Fruit fly (Drosophila melanogaster) whole organism, adult: ENCODE results near the gene CG9961.

Source experiments
- CG1620 ChIP-seq: fragments of 200-800 bp; sonication (Bioruptor generic); optimal IDR thresholded peaks from 2 replicates; lab custom pipeline; 2016; ENCODE audit warnings: missing biosample characterization, missing genetic modification characterization
- CG33017 ChIP-seq: fragments of 200-800 bp; sonication (Bioruptor generic); optimal IDR thresholded peaks from 2 replicates; lab custom pipeline; 2018; ENCODE audit warnings: missing biosample characterization, mild to moderate bottlenecking, missing genetic modification characterization, moderate library complexity
- CG7045 ChIP-seq: fragments of 200-800 bp; sonication (Bioruptor generic); optimal IDR thresholded peaks from 2 replicates; lab custom pipeline; 2017; ENCODE audit warnings: missing biosample characterization, mild to moderate bottlenecking, missing genetic modification characterization
- Clk ChIP-seq: fragments of 200-800 bp; sonication (Bioruptor generic); optimal IDR thresholded peaks from 2 replicates; lab custom pipeline; 2017; ENCODE audit warnings: missing biosample characterization, missing genetic modification characterization
- Crg-1 ChIP-seq: fragments of 200-800 bp; sonication (Bioruptor generic); optimal IDR thresholded peaks from 2 replicates; lab custom pipeline; 2016; ENCODE audit warnings: missing biosample characterization, missing genetic modification characterization
- Hr96 ChIP-seq: fragments of 200-800 bp; sonication (Bioruptor generic); optimal IDR thresholded peaks from 2 replicates; lab custom pipeline; 2016; ENCODE audit warnings: missing biosample characterization, missing genetic modification characterization
- Mnt ChIP-seq: fragments of 200-800 bp; sonication (Bioruptor generic); optimal IDR thresholded peaks from 2 replicates; lab custom pipeline; 2016; ENCODE audit warnings: missing biosample characterization, mild to moderate bottlenecking, missing genetic modification characterization
- bab1 ChIP-seq: fragments of 200-800 bp; sonication (Bioruptor generic); optimal IDR thresholded peaks from 3 replicates; lab custom pipeline; 2019; ENCODE audit warnings: missing biosample characterization, mild to moderate bottlenecking, missing genetic modification characterization, moderate library complexity
- cic ChIP-seq: fragments of 200-800 bp; sonication (Bioruptor generic); optimal IDR thresholded peaks from 2 replicates; lab custom pipeline; 2017; ENCODE audit warnings: missing biosample characterization, mild to moderate bottlenecking, missing genetic modification characterization, moderate library complexity
- pad ChIP-seq: fragments of 200-800 bp; sonication (Bioruptor generic); optimal IDR thresholded peaks from 3 replicates; lab custom pipeline; 2017; ENCODE audit warnings: missing biosample characterization, missing genetic modification characterization, mild to moderate bottlenecking, moderate library complexity, missing genetic modification reagents
- tj ChIP-seq: fragments of 200-800 bp; sonication (Bioruptor generic); optimal IDR thresholded peaks from 3 replicates; lab custom pipeline; 2017; ENCODE audit warnings: missing biosample characterization, mild to moderate bottlenecking, missing genetic modification characterization, moderate library complexity

DNA sequence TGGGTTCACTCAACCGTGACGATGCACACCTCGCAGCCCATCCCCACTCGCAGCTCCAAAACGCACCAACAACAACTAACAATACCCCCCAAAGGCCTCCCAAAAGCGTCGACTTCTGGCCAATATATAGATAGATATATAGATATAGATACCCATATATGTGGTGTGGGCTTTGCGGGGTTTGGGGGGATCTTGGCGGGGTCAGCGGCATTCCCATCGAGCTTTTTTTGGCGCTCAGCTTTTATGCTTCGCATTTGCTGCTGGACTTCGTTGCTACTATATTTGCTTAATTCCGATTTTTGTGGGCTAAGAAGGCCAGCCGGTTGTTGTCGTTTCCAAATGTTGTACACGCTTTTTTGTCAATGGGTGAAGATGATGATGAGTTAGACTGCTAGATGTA, 17.4 kb downstream of the CG9961 start:
- TF ChIP-seq tj (GFP tag; lab: Kevin White, UChicago), result no peak
- no peak for TF ChIP-seq cic (GFP tag; lab: Kevin White, UChicago)
- no peak for TF ChIP-seq CG7045 (GFP tag; lab: Kevin White, UChicago)
- TF ChIP-seq Crg-1 (GFP tag; lab: Kevin White, UChicago), result no peak
- no peak for TF ChIP-seq pad
- no peak for TF ChIP-seq bab1 (GFP tag; lab: Kevin White, UChicago)
- TF ChIP-seq Clk (GFP tag; lab: Kevin White, UChicago), result no peak
- no peak for TF ChIP-seq Hr96 (GFP tag; lab: Kevin White, UChicago)
- no peak for TF ChIP-seq CG33017 (tag; lab: Kevin White, UChicago)
- TF ChIP-seq CG1620 (GFP tag; lab: Kevin White, UChicago), result no peak
- TF ChIP-seq Mnt (GFP tag; lab: Kevin White, UChicago), result no peak
